Fruit fly (Drosophila melanogaster): ENCODE measurements around the gene CG6793.

dm6 chr3L:12013698-12014097 lies 28.5 kb upstream of the CG6793 start:
- TF ChIP-seq CG9705 (GFP tag; optimal IDR thresholded peaks at IDR 0.05) (no peak), Sp1 (GFP tag; optimal IDR thresholded peaks at IDR 0.05) (no peak), Jra (GFP tag; optimal IDR thresholded peaks at IDR 0.05) (no peak), Rel (GFP tag; optimal IDR thresholded peaks at IDR 0.05) (no peak), Rel (tag; optimal IDR thresholded peaks at IDR 0.05) (no peak), Vsx2 (GFP tag; optimal IDR thresholded peaks at IDR 0.05; ENCODE audit: partially characterized antibody) (no peak)

All from whole organism, wandering third instar larva.